Fruit fly (Drosophila melanogaster): Measurements from ENCODE around the gene RpLP1.

- no peak for TF ChIP-seq pan (optimal IDR thresholded peaks at IDR 0.05)
- no peak for TF ChIP-seq psq (optimal IDR thresholded peaks at IDR 0.05)
- TF ChIP-seq CG8478 (optimal IDR thresholded peaks at IDR 0.05), result no peak
- no peak for TF ChIP-seq usp (GFP tag; optimal IDR thresholded peaks at IDR 0.05)
- no peak for TF ChIP-seq EcR (GFP tag; optimal IDR thresholded peaks at IDR 0.05)
- no peak for TF ChIP-seq Dll (optimal IDR thresholded peaks at IDR 0.05)
Observed at dm6 chr2L:426449-426848, 6.7 kb downstream of the RpLP1 start.

Measured in whole organism.